Fruit fly (Drosophila melanogaster): Measurements from ENCODE around the gene CG16713.

DNA sequence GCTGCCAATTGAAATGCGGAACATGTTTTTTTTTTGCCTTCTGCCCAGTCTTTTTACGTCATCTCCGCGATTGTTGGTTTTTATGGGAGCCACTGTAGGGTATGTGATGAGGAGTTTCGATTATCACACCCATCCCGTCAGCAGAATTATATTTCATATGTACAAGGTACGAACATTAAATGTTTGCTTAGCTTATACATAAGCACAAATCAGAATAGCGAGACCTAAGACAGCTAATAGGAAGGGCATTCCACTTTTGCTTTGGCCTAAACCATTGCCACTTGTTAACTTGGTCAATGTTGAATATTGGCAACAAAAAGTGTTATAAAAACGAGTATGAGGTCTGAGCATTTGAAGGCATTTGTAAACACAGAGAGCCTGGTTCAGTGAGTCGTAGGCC lies 8.0 kb upstream of the CG16713 start, which contains the start of gene CG2816:
- TF ChIP-seq Dfd (GFP tag; optimal IDR thresholded peaks at IDR 0.05) = no peak
- TF ChIP-seq dmrt93B (GFP tag; optimal IDR thresholded peaks at IDR 0.05) = peak; percentile 84
- TF ChIP-seq lola (GFP tag; optimal IDR thresholded peaks at IDR 0.05) = no peak
- peak; percentile 30 for TF ChIP-seq Myc (optimal IDR thresholded peaks at IDR 0.05)
- TF ChIP-seq br (GFP tag; optimal IDR thresholded peaks at IDR 0.05) = peak; percentile 93
- peak; percentile 93 for TF ChIP-seq Hnf4 (GFP tag; optimal IDR thresholded peaks at IDR 0.05)
- peak; percentile 78 to 94 for TF ChIP-seq foxo (GFP tag; optimal IDR thresholded peaks at IDR 0.05)
- TF ChIP-seq dsf (GFP tag; optimal IDR thresholded peaks at IDR 0.05; ENCODE audit: borderline replicate concordance) = peak; percentile 65
- no peak for TF ChIP-seq Hr78 (GFP tag; optimal IDR thresholded peaks at IDR 0.05)
- peak; percentile 84 for TF ChIP-seq Jra (GFP tag; optimal IDR thresholded peaks at IDR 0.05)
- peak; percentile 85 for TF ChIP-seq psq (GFP tag; optimal IDR thresholded peaks at IDR 0.05)
- no peak for TF ChIP-seq usp (GFP tag; optimal IDR thresholded peaks at IDR 0.05)
